Worm (Caenorhabditis elegans) whole organism, midembryonic: ENCODE results near the gene C05C12.4.
"Not testable (repeated sequence)": the region's sequence is repeated elsewhere in the genome, so short reads cannot be mapped to it uniquely, and the experiment has no call there.

Experiments used
- T22C8.4 ChIP-seq: fragments of 200-800 bp; sonication (Bioruptor generic); IDR thresholded peaks from 2 replicates; pipeline ENCODE4 v1.3.6; 2022; ENCODE audit warnings: missing genetic modification characterization, missing compliant biosample characterization
- cog-1 ChIP-seq: sonication (generic microtip); optimal IDR thresholded peaks from 2 replicates; lab custom pipeline; 2016; ENCODE audit warnings: missing genetic modification characterization, missing compliant biosample characterization
- flt-1 ChIP-seq: fragments of 200-800 bp; sonication (Bioruptor generic); IDR thresholded peaks from 2 replicates; pipeline ENCODE4 v1.3.6; 2022; ENCODE audit warnings: missing genetic modification characterization, missing compliant biosample characterization
- klf-2 ChIP-seq: fragments of 200-800 bp; sonication (Bioruptor generic); conservative IDR thresholded peaks from 2 replicates; pipeline ENCODE4 v1.3.6; 2022; ENCODE audit warnings: missing genetic modification reagents, missing genetic modification characterization, missing compliant biosample characterization
- med-1 ChIP-seq: sonication (generic microtip); optimal IDR thresholded peaks from 2 replicates; lab custom pipeline; 2017; ENCODE audit warnings: missing genetic modification characterization, mild to moderate bottlenecking, missing compliant biosample characterization, antibody characterized with exemption, missing genetic modification reagents; ENCODE audit not compliant: insufficient read depth
- ref-1 ChIP-seq: fragments of 200-800 bp; sonication (Bioruptor generic); conservative IDR thresholded peaks from 2 replicates; pipeline ENCODE4 v1.3.6; 2022; ENCODE audit warnings: missing genetic modification reagents, missing genetic modification characterization, missing compliant biosample characterization
- tab-1 ChIP-seq: fragments of 200-800 bp; sonication (Bioruptor generic); IDR thresholded peaks from 2 replicates; pipeline ENCODE4 v1.3.6; 2022; ENCODE audit warnings: missing genetic modification characterization, missing compliant biosample characterization
- ztf-23 ChIP-seq: fragments of 200-800 bp; sonication (Bioruptor generic); IDR thresholded peaks from 2 replicates; pipeline ENCODE4 v1.3.6; 2022; ENCODE audit warnings: missing genetic modification reagents, missing genetic modification characterization, missing compliant biosample characterization
- ztf-29 ChIP-seq: fragments of 200-800 bp; sonication (Bioruptor generic); IDR thresholded peaks from 2 replicates; pipeline ENCODE4 v1.3.6; 2022; ENCODE audit warnings: missing genetic modification reagents, missing genetic modification characterization, missing compliant biosample characterization

Gene C05C12.4

ce11 chrIV:11266090-11266489 lies 18.2 kb upstream of the C05C12.4 start, which contains the start of gene col-127:
col-127 (minus strand) TSS chrIV:11266190.
- TF ChIP-seq T22C8.4 (GFP tag; lab: Robert Waterston, UW) (no peak), med-1 (GFP tag; lab: Kevin White, UChicago) (no peak), ref-1 (no peak), tab-1 (GFP tag; lab: Robert Waterston, UW) (no peak), cog-1 (tag; lab: Kevin White, UChicago) (no peak), flt-1 (no peak), klf-2 (GFP tag; lab: Robert Waterston, UW) (no peak), ztf-29 (GFP tag; lab: Robert Waterston, UW) (no peak)

- not testable (repeated sequence) for TF ChIP-seq flt-1; tab-1 (GFP tag; lab: Robert Waterston, UW); klf-2 (GFP tag; lab: Robert Waterston, UW)
These were observed 15.2 kb upstream of the C05C12.4 start, which contains the start of gene col-126 for ce11 chrIV:11263101-11263500. col-126 (plus strand) TSS chrIV:11263401.

DNA sequence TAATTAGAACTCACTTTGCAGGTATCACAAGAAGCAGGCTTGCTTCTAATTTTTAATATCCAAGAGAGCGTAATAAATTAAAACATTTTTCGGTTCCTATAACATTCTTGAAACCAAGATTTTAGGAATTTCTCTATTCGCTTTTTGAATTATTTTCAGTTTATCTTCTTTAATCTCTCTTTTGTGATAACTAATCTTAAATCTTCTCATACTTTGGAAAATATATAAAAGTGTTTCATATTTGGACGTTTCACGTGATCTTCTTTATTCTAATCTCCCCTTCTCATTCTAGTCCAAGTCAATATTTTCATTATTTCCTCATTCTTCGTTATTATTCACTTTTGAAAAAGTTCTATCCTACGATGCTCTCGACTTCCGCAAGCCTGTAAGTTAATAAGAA lies 13.7 kb upstream of the C05C12.4 start, which contains the start of gene F54D1.1:
TSS of gene F54D1.1 (plus strand) at position 301 of the 400 bp plus-strand sequence.
- no peak for TF ChIP-seq T22C8.4 (GFP tag; lab: Robert Waterston, UW)
- no peak for TF ChIP-seq klf-2 (GFP tag; lab: Robert Waterston, UW)
- TF ChIP-seq flt-1: no peak
- no peak for TF ChIP-seq ztf-29 (GFP tag; lab: Robert Waterston, UW)
- TF ChIP-seq ref-1: no peak
- no peak for TF ChIP-seq tab-1 (GFP tag; lab: Robert Waterston, UW)
- TF ChIP-seq ztf-23 (GFP tag; lab: Robert Waterston, UW): no peak
- TF ChIP-seq cog-1 (tag; lab: Kevin White, UChicago): no peak
- TF ChIP-seq med-1 (GFP tag; lab: Kevin White, UChicago): no peak

ce11 chrIV:11260544-11261227 lies 12.8 kb upstream of the C05C12.4 start, which contains the start of gene C05C12.5:
C05C12.5 (minus strand) TSS chrIV:11261185.
- no peak for TF ChIP-seq tab-1 (GFP tag; lab: Robert Waterston, UW)
- TF ChIP-seq med-1 (GFP tag; lab: Kevin White, UChicago): no peak
- TF ChIP-seq ztf-23 (GFP tag; lab: Robert Waterston, UW): no peak
- TF ChIP-seq T22C8.4 (GFP tag; lab: Robert Waterston, UW): no peak
- TF ChIP-seq ref-1: no peak
- no peak for TF ChIP-seq klf-2 (GFP tag; lab: Robert Waterston, UW)
- no peak for TF ChIP-seq ztf-29 (GFP tag; lab: Robert Waterston, UW)
- no peak for TF ChIP-seq flt-1

DNA sequence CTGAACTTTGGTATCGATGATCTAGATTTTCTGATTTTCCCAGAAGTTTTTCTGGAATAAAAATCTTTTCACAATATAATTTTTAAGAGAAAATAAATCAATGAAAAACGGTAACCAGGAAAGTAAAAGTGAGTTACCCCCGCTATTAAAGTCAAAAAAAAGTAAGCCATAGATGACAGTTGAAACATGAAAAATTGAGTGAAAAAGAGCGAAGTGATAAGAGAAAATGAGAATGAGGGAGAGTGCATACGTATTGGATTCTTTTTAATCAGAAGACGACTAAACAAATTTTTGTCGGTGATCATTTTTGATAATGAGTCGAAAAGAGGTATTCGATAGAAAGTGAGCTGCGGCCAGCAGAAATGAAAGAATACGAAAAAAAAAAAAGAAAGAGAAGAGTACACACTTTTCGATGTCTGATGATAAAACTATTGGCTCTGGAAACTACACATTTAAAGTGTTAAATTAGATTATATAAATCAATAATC lies 11.6 kb upstream of the C05C12.4 start, which contains the start of gene gtl-1:
TSS of gene gtl-1 (minus strand) at position 51 of the 488 bp plus-strand sequence.
- no peak for TF ChIP-seq cog-1 (tag; lab: Kevin White, UChicago)
- no peak for TF ChIP-seq ztf-23 (GFP tag; lab: Robert Waterston, UW)
- TF ChIP-seq med-1 (GFP tag; lab: Kevin White, UChicago): no peak
- TF ChIP-seq flt-1: no peak
- TF ChIP-seq T22C8.4 (GFP tag; lab: Robert Waterston, UW): no peak
- TF ChIP-seq tab-1 (GFP tag; lab: Robert Waterston, UW): no peak
- no peak for TF ChIP-seq ref-1
- no peak for TF ChIP-seq ztf-29 (GFP tag; lab: Robert Waterston, UW)
- TF ChIP-seq klf-2 (GFP tag; lab: Robert Waterston, UW): no peak

- TF ChIP-seq klf-2 (GFP tag; lab: Robert Waterston, UW) (no peak), flt-1 (no peak)
These were observed 9.6 kb upstream of the C05C12.4 start for ce11 chrIV:11257476-11257875.

DNA sequence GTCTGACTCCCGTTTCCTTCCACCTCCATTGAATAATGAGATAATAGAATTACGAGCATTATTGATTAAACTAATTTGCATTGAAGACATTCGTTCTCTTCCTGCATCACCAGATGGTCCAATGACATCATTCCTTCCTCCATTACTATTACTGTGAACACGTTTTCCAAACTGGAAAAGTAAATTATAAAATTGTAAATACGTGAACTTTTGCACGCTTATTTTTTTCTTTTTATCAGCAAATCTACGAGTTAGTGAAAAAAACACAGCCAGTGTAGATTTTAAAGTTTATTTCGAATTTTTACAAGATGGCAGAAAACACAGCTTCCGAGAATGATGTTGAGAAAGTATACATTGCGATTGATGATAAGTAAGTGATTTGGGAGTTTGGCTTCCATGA lies 5.8 kb upstream of the C05C12.4 start, which contains the start of gene C05C12.1:
TSS of gene C05C12.1 (plus strand) at position 301 of the 400 bp plus-strand sequence.
- TF ChIP-seq ztf-29 (GFP tag; lab: Robert Waterston, UW); klf-2 (GFP tag; lab: Robert Waterston, UW); med-1 (GFP tag; lab: Kevin White, UChicago): not testable (repeated sequence)

DNA sequence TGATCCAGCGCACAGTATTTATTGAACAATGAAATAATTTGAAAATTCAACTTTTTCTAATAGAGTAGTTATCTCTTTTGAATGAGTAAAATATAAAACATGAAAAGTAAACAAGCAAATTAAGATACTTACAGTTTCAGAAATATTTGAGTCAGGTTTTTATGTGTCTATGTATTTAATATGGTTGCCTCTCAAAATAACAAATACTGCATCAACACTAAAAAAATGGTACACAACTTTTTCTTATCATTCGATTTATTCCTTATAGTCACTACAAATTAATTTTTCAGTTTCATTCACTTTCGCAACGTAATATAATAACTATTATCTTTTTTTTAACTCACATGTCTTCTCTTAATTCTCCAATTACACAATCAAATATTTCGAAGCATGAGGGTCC lies 447 bp downstream of the C05C12.4 start:
- TF ChIP-seq ztf-29 (GFP tag; lab: Robert Waterston, UW) (no peak), flt-1 (no peak), ztf-23 (GFP tag; lab: Robert Waterston, UW) (no peak), T22C8.4 (GFP tag; lab: Robert Waterston, UW) (no peak), med-1 (GFP tag; lab: Kevin White, UChicago) (no peak), cog-1 (tag; lab: Kevin White, UChicago) (no peak), klf-2 (GFP tag; lab: Robert Waterston, UW) (no peak), ref-1 (no peak), tab-1 (GFP tag; lab: Robert Waterston, UW) (no peak)

DNA sequence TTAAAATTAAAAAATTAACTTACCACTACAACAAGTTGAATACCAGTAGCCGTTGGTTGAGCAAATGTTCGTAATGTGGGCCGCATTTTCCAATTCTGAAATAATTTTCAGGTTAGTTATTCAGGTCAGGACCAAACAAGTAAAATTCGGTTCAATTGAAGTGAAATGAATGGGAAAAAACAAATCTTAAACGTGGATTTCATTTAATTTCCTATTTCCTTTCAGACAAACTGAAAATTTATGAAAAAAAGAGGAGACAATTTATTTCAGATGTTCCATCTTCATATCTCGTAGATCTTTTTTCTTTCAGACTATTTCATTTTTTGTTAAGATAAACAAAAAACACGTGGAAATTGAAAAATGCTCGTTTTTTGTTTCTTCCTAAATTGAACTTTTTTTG lies 6.5 kb downstream of the C05C12.4 start, which contains the start of gene C05C12.6:
TSS of gene C05C12.6 (minus strand) at position 101 of the 400 bp plus-strand sequence.
- TF ChIP-seq T22C8.4 (GFP tag; lab: Robert Waterston, UW) (no peak), tab-1 (GFP tag; lab: Robert Waterston, UW) (no peak), med-1 (GFP tag; lab: Kevin White, UChicago) (no peak), ref-1 (no peak), flt-1 (no peak), ztf-29 (GFP tag; lab: Robert Waterston, UW) (no peak), klf-2 (GFP tag; lab: Robert Waterston, UW) (no peak), cog-1 (tag; lab: Kevin White, UChicago) (no peak), ztf-23 (GFP tag; lab: Robert Waterston, UW) (no peak)
